Worm (Caenorhabditis elegans) whole organism, mixed stage, embryonic: ENCODE results near the gene C18H2.5.

Experiments used
- bed-3 ChIP-seq: fragments of 200-800 bp; sonication (Bioruptor generic); optimal IDR thresholded peaks from 3 replicates; lab custom pipeline; 2018; ENCODE audit warnings: mild to moderate bottlenecking, missing genetic modification characterization, moderate library complexity, missing compliant biosample characterization
- ceh-39 ChIP-seq: fragments of 150-350 bp; optimal IDR thresholded peaks from 2 replicates; lab custom pipeline; 2014; ENCODE audit warnings: missing biosample characterization, missing genetic modification characterization
- ceh-43 ChIP-seq: fragments of 200-800 bp; sonication (Bioruptor generic); optimal IDR thresholded peaks from 2 replicates; lab custom pipeline; 2018; ENCODE audit warnings: mild to moderate bottlenecking, missing genetic modification characterization, moderate library complexity, missing compliant biosample characterization
- ces-1 ChIP-seq: fragments of 150-350 bp; optimal IDR thresholded peaks from 2 replicates; lab custom pipeline; 2014; ENCODE audit warnings: missing biosample characterization, missing genetic modification reagents, missing genetic modification characterization
- cnd-1 ChIP-seq: fragments of 200-800 bp; sonication (Bioruptor generic); optimal IDR thresholded peaks from 2 replicates; lab custom pipeline; 2018; ENCODE audit warnings: mild to moderate bottlenecking, missing genetic modification characterization, missing compliant biosample characterization
- elt-1 ChIP-seq: sonication (generic microtip); optimal IDR thresholded peaks from 2 replicates; lab custom pipeline; 2017; ENCODE audit warnings: missing genetic modification characterization, mild to moderate bottlenecking, missing compliant biosample characterization, antibody characterized with exemption, moderate library complexity, borderline replicate concordance; ENCODE audit not compliant: insufficient read depth
- elt-3 ChIP-seq: fragments of 150-350 bp; optimal IDR thresholded peaks from 2 replicates; lab custom pipeline; 2014; ENCODE audit warnings: missing biosample characterization, missing genetic modification characterization
- flh-1 ChIP-seq: fragments of 200-800 bp; sonication (Bioruptor generic); optimal IDR thresholded peaks from 2 replicates; lab custom pipeline; 2018; ENCODE audit warnings: mild to moderate bottlenecking, missing genetic modification characterization, moderate library complexity, missing compliant biosample characterization
- ham-2 ChIP-seq: fragments of 200-800 bp; sonication (Bioruptor generic); optimal IDR thresholded peaks from 2 replicates; lab custom pipeline; 2018; ENCODE audit warnings: mild to moderate bottlenecking, missing genetic modification characterization, missing compliant biosample characterization
- hlh-1 ChIP-seq: fragments of 150-350 bp; optimal IDR thresholded peaks from 2 replicates; lab custom pipeline; 2014; ENCODE audit warnings: missing biosample characterization, missing genetic modification reagents, missing genetic modification characterization
- lin-13 ChIP-seq: fragments of 150-350 bp; optimal IDR thresholded peaks from 2 replicates; lab custom pipeline; 2014; ENCODE audit warnings: missing biosample characterization, missing genetic modification characterization
- lin-32 ChIP-seq: fragments of 200-800 bp; sonication (Bioruptor generic); optimal IDR thresholded peaks from 2 replicates; lab custom pipeline; 2018; ENCODE audit warnings: mild to moderate bottlenecking, missing genetic modification characterization, missing compliant biosample characterization
- lsy-2 ChIP-seq: fragments of 150-350 bp; optimal IDR thresholded peaks from 2 replicates; lab custom pipeline; 2014; ENCODE audit warnings: missing biosample characterization, missing genetic modification characterization
- mep-1 ChIP-seq: fragments of 150-350 bp; optimal IDR thresholded peaks from 2 replicates; lab custom pipeline; 2017; ENCODE audit warnings: missing biosample characterization, missing genetic modification reagents, missing genetic modification characterization, inconsistent platforms
- mls-2 ChIP-seq: sonication (generic microtip); optimal IDR thresholded peaks from 2 replicates; lab custom pipeline; 2016; ENCODE audit warnings: mild to moderate bottlenecking, missing genetic modification characterization, moderate library complexity, missing compliant biosample characterization
- nhr-12 ChIP-seq: fragments of 150-350 bp; optimal IDR thresholded peaks from 2 replicates; lab custom pipeline; 2014; ENCODE audit warnings: missing biosample characterization, missing genetic modification characterization
- nhr-2 ChIP-seq: fragments of 150-350 bp; optimal IDR thresholded peaks from 2 replicates; lab custom pipeline; 2014; ENCODE audit warnings: missing biosample characterization, missing genetic modification characterization
- nhr-237 ChIP-seq: fragments of 150-350 bp; optimal IDR thresholded peaks from 2 replicates; lab custom pipeline; 2014; ENCODE audit warnings: missing biosample characterization, missing genetic modification characterization
- nhr-28 ChIP-seq: fragments of 150-350 bp; optimal IDR thresholded peaks from 2 replicates; lab custom pipeline; 2014; ENCODE audit warnings: missing biosample characterization, missing genetic modification characterization
- nhr-76 ChIP-seq: sonication (generic microtip); optimal IDR thresholded peaks from 2 replicates; lab custom pipeline; 2017; ENCODE audit warnings: missing biosample characterization, missing genetic modification characterization
- pha-4 ChIP-seq: fragments of 150-350 bp; optimal IDR thresholded peaks from 2 replicates; lab custom pipeline; 2018; ENCODE audit warnings: missing biosample characterization, missing genetic modification reagents, missing genetic modification characterization
- snpc-4 ChIP-seq: fragments of 150-350 bp; optimal IDR thresholded peaks from 2 replicates; lab custom pipeline; 2014; ENCODE audit warnings: missing biosample characterization, missing genetic modification characterization
- sptf-1 ChIP-seq: sonication (generic microtip); optimal IDR thresholded peaks from 2 replicates; lab custom pipeline; 2017; ENCODE audit warnings: mild to moderate bottlenecking, missing genetic modification characterization, moderate library complexity, missing compliant biosample characterization
- unc-120 ChIP-seq: sonication (generic microtip); optimal IDR thresholded peaks from 2 replicates; lab custom pipeline; 2017; ENCODE audit warnings: missing genetic modification characterization, missing compliant biosample characterization; ENCODE audit not compliant: poor library complexity, severe bottlenecking
- unc-39 ChIP-seq: fragments of 150-350 bp; optimal IDR thresholded peaks from 2 replicates; lab custom pipeline; 2014; ENCODE audit warnings: missing biosample characterization, missing genetic modification characterization
- unc-62 ChIP-seq: fragments of 150-350 bp; optimal IDR thresholded peaks from 2 replicates; lab custom pipeline; 2014; ENCODE audit warnings: missing biosample characterization, missing genetic modification reagents, missing genetic modification characterization
- zip-8 ChIP-seq: fragments of 150-350 bp; optimal IDR thresholded peaks from 2 replicates; lab custom pipeline; 2014; ENCODE audit warnings: missing biosample characterization, missing genetic modification characterization
- ztf-11 ChIP-seq: fragments of 150-350 bp; optimal IDR thresholded peaks from 2 replicates; lab custom pipeline; 2014; ENCODE audit warnings: missing biosample characterization, missing genetic modification characterization

Gene C18H2.5

DNA sequence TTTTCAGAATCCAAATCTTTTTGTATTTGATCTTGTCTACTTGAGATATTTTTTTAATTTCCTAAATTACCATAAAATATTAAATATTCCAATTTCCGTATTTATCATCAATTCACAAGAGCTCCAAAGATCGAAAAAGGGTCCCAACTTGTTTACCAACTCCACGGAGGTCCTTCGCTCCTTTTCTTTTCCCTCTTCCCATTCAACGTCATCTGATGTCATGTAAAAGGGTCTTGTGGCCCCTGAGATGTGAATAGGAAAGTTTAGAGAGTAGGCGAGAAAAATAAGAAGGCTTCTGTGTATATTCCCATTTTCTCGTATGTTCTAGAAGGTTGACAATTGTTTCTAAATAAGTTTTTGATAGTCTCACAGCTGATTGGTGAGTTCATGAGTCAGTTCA, 28.8 kb upstream of the C18H2.5 start:
- TF ChIP-seq hlh-1 (no peak), ces-1 (GFP tag; lab: Kevin White, UChicago) (no peak), lin-13 (tag; lab: Kevin White, UChicago) (no peak), ztf-11 (tag; lab: Kevin White, UChicago) (no peak), elt-3 (no peak), flh-1 (GFP tag; lab: Kevin White, UChicago) (no peak), nhr-76 (tag; lab: Kevin White, UChicago) (no peak), lin-32 (no peak), ham-2 (GFP tag; lab: Kevin White, UChicago) (no peak), elt-1 (no peak), sptf-1 (tag; lab: Kevin White, UChicago) (no peak), snpc-4 (tag; lab: Kevin White, UChicago) (no peak)
- TF ChIP-seq, all 35 proteins: peak for 0

ce11 chrIII:7722411-7722810, 28.2 kb upstream of the C18H2.5 start:
- TF ChIP-seq unc-62 (GFP tag; lab: Kevin White, UChicago): no peak
- no peak for TF ChIP-seq cnd-1
- no peak for TF ChIP-seq ces-1 (GFP tag; lab: Kevin White, UChicago)
- TF ChIP-seq unc-39: no peak
- no peak for TF ChIP-seq nhr-237 (tag; lab: Kevin White, UChicago)
- no peak for TF ChIP-seq pha-4 (tag; lab: Kevin White, UChicago)
- TF ChIP-seq nhr-12: no peak
- TF ChIP-seq lin-32: no peak
- TF ChIP-seq bed-3 (GFP tag; lab: Kevin White, UChicago): no peak
- TF ChIP-seq ceh-43 (GFP tag; lab: Kevin White, UChicago): no peak
- TF ChIP-seq ztf-11 (tag; lab: Kevin White, UChicago): no peak
- TF ChIP-seq mls-2 (tag; lab: Kevin White, UChicago): no peak
- TF ChIP-seq nhr-28 (tag; lab: Kevin White, UChicago): no peak
- TF ChIP-seq nhr-76 (tag; lab: Kevin White, UChicago): no peak
- TF ChIP-seq, all 35 proteins: peak for 0

DNA sequence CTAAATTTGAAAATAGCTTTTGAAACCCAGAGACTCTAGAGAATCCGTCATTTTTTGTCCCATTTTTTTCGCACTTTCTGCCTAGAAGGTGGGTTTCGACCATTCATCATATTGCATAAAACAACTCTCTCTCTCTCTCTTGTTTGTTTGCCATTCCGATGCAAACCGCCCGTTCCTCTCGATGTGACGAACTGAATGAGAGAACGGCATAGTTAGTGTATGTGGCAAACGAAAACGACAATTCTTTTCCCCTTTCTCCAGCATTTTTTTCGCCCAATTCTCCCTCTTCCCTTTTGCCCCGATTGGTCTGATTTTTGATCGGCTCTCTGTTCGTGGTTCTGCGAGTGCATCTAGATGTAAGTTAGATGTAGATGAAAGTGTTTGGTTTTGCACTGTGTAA, 27.3 kb upstream of the C18H2.5 start:
- TF ChIP-seq ces-1 (GFP tag; lab: Kevin White, UChicago) (no peak), nhr-237 (tag; lab: Kevin White, UChicago) (no peak), hlh-1 (no peak), snpc-4 (tag; lab: Kevin White, UChicago) (no peak), nhr-12 (no peak), mls-2 (tag; lab: Kevin White, UChicago) (no peak), flh-1 (GFP tag; lab: Kevin White, UChicago) (no peak), elt-1 (no peak), cnd-1 (no peak), nhr-2 (no peak), ceh-39 (no peak)

- TF ChIP-seq ztf-11 (tag; lab: Kevin White, UChicago) (no peak), elt-3 (no peak), cnd-1 (no peak), mep-1 (tag; lab: Kevin White, UChicago) (no peak), flh-1 (GFP tag; lab: Kevin White, UChicago) (no peak), bed-3 (GFP tag; lab: Kevin White, UChicago) (no peak), nhr-76 (tag; lab: Kevin White, UChicago) (no peak), hlh-1 (no peak), elt-1 (no peak), lin-32 (no peak), ceh-39 (no peak), unc-39 (no peak), zip-8 (tag; lab: Kevin White, UChicago) (no peak), lin-13 (tag; lab: Kevin White, UChicago) (no peak), snpc-4 (tag; lab: Kevin White, UChicago) (no peak), nhr-237 (tag; lab: Kevin White, UChicago) (no peak), lsy-2 (tag; lab: Kevin White, UChicago) (no peak), ces-1 (GFP tag; lab: Kevin White, UChicago) (no peak)
- TF ChIP-seq, all 35 proteins: peak for 0
Observed at ce11 chrIII:7720861-7721260, 26.7 kb upstream of the C18H2.5 start.

DNA sequence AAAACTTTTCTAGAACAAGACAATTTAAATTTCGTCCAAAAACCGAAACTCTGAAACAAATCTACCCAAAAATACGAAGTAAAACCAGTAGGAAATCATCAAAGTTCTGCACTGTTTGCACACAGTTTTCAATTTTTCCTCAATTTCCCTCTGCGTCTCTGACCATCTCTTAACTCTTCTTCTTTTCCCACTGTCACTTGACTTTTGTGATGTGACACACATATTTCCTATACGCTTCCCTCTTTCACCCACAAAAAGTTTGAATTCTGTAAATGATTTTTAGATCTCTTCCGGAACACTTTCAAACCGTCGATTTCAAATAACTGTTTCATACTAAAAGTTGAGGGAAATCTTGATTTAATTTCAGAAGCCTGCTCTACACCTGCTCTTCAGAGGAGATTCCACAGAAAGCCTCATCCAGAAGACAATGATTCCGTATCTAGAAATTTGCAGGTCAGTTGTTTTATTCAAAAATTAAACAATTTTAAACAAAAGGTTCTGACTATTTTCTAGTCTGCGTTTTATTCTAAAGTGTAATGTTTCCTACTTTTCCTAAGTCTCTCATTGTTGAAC, 25.3 kb upstream of the C18H2.5 start, which contains the start of gene ncl-1:
ncl-1 (plus strand) TSS at position 366 of the 573 bp plus-strand sequence.
- TF ChIP-seq elt-3 (no peak), unc-120 (tag; lab: Kevin White, UChicago) (no peak), zip-8 (tag; lab: Kevin White, UChicago) (no peak), nhr-237 (tag; lab: Kevin White, UChicago) (no peak), nhr-76 (tag; lab: Kevin White, UChicago) (no peak)
